Fruit fly (Drosophila melanogaster): ENCODE results near the gene rod.
A peak's percentile ranks its signal among the peaks of the same experiment; 100 is the strongest.

rod gene

dm6 chr3R:31616001-31616400 lies 35.2 kb downstream of the rod start, which contains the start of the genes Mnat9 and CG1792 (continued):
- TF ChIP-seq CG5180 (GFP tag; optimal IDR thresholded peaks at IDR 0.05) = peak; percentile 83
- peak; percentile 96 for TF ChIP-seq gcm2 (GFP tag; optimal IDR thresholded peaks at IDR 0.05)
- peak; percentile 88 for TF ChIP-seq CG6654 (GFP tag; optimal IDR thresholded peaks at IDR 0.05)
- peak; percentile 99 for TF ChIP-seq NFAT (GFP tag; IDR thresholded peaks at IDR 0.05)
- peak; percentile 99 for TF ChIP-seq shn (GFP tag; optimal IDR thresholded peaks at IDR 0.05)
- TF ChIP-seq kay (GFP tag; optimal IDR thresholded peaks at IDR 0.05) = peak; percentile 97
- peak; percentile 98 for TF ChIP-seq fd3F (GFP tag; optimal IDR thresholded peaks at IDR 0.05)
- TF ChIP-seq Nf-YB (GFP tag; optimal IDR thresholded peaks at IDR 0.05) = peak; percentile 87
- TF ChIP-seq CG8944 (GFP tag; optimal IDR thresholded peaks at IDR 0.05) = peak; percentile 99
- no peak for TF ChIP-seq knrl (GFP tag; IDR thresholded peaks at IDR 0.05; ENCODE audit: partially characterized antibody)
- peak; percentile 98 for TF ChIP-seq CG8924 (tag; optimal IDR thresholded peaks at IDR 0.05)
- TF ChIP-seq chinmo (GFP tag; IDR thresholded peaks at IDR 0.05; ENCODE audit: partially characterized antibody) = no peak
- peak; percentile 98 for TF ChIP-seq danr (GFP tag; IDR thresholded peaks at IDR 0.05)
- peak; percentile 99 for TF ChIP-seq pnt (GFP tag; optimal IDR thresholded peaks at IDR 0.05)
- peak; percentile 96 for TF ChIP-seq YL-1 (GFP tag; optimal IDR thresholded peaks at IDR 0.05)
- TF ChIP-seq B-H2 (GFP tag; optimal IDR thresholded peaks at IDR 0.05) = peak; percentile 94
- peak; percentile 100 for TF ChIP-seq vvl (GFP tag; IDR thresholded peaks at IDR 0.05)
- TF ChIP-seq CG2889 (GFP tag; IDR thresholded peaks at IDR 0.05) = peak; percentile 99
- TF ChIP-seq CG15073 (GFP tag; optimal IDR thresholded peaks at IDR 0.05) = peak; percentile 84
- peak; percentile 96 for TF ChIP-seq CG13894 (tag; optimal IDR thresholded peaks at IDR 0.05)
- peak; percentile 91 for TF ChIP-seq nom (GFP tag; optimal IDR thresholded peaks at IDR 0.05)
- peak; percentile 97 for TF ChIP-seq luna (GFP tag; optimal IDR thresholded peaks at IDR 0.05)
- no peak for TF ChIP-seq usp (GFP tag; optimal IDR thresholded peaks at IDR 0.05)
- TF ChIP-seq CG4424 (GFP tag; optimal IDR thresholded peaks at IDR 0.05) = peak; percentile 99
- TF ChIP-seq sisA (GFP tag; IDR thresholded peaks at IDR 0.05) = peak; percentile 99
- peak; percentile 92 for TF ChIP-seq D19A (tag; optimal IDR thresholded peaks at IDR 0.05)
- TF ChIP-seq HmgZ (tag; optimal IDR thresholded peaks at IDR 0.05) = peak; percentile 99
- TF ChIP-seq CG13624 (GFP tag; optimal IDR thresholded peaks at IDR 0.05) = peak; percentile 99
- TF ChIP-seq Oli (tag; optimal IDR thresholded peaks at IDR 0.05) = peak; percentile 97
- no peak for TF ChIP-seq mld (GFP tag; IDR thresholded peaks at IDR 0.05; ENCODE audit: partially characterized antibody)
- peak; percentile 95 for TF ChIP-seq CG12299 (tag; optimal IDR thresholded peaks at IDR 0.05)
- TF ChIP-seq CG8478 (optimal IDR thresholded peaks at IDR 0.05) = no peak
- peak; percentile 93 for TF ChIP-seq Usf (GFP tag; optimal IDR thresholded peaks at IDR 0.05)
- TF ChIP-seq unc-4 (GFP tag; IDR thresholded peaks at IDR 0.05; ENCODE audit: partially characterized antibody) = 0 out of 2 replicates have a peak, but pooled peaks have one; percentile 30
- peak in 1 of 3 experiments; percentile 77 for TF ChIP-seq Stat92E (GFP tag; optimal IDR thresholded peaks at IDR 0.05)
- TF ChIP-seq twi (tag; optimal IDR thresholded peaks at IDR 0.05) = peak; percentile 94
- TF ChIP-seq Ptx1 (GFP tag; IDR thresholded peaks at IDR 0.05) = peak; percentile 100
- TF ChIP-seq CG17912 (GFP tag; optimal IDR thresholded peaks at IDR 0.05) = peak; percentile 95
- TF ChIP-seq Ravus (GFP tag; IDR thresholded peaks at IDR 0.05) = peak; percentile 94
- TF ChIP-seq mam (GFP tag; optimal IDR thresholded peaks at IDR 0.05) = peak; percentile 99
- peak; percentile 95 for TF ChIP-seq CG1529 (GFP tag; optimal IDR thresholded peaks at IDR 0.05)
- TF ChIP-seq Doc3 (GFP tag; IDR thresholded peaks at IDR 0.05; ENCODE audit: partially characterized antibody) = no peak
- TF ChIP-seq CG4404 (GFP tag; IDR thresholded peaks at IDR 0.05) = peak; percentile 96
- peak; percentile 98 for TF ChIP-seq NC2β (GFP tag; optimal IDR thresholded peaks at IDR 0.05)
- TF ChIP-seq PHDP (tag; optimal IDR thresholded peaks at IDR 0.05) = peak; percentile 98
- TF ChIP-seq hkb (optimal IDR thresholded peaks at IDR 0.05) = no peak
- peak; percentile 99 for TF ChIP-seq hkb (GFP tag; IDR thresholded peaks at IDR 0.05)
- peak; percentile 96 for TF ChIP-seq onecut (GFP tag; IDR thresholded peaks at IDR 0.05)
- TF ChIP-seq psq (GFP tag; optimal IDR thresholded peaks at IDR 0.05) = peak; percentile 94
- TF ChIP-seq CG2199 (GFP tag; IDR thresholded peaks at IDR 0.05) = peak; percentile 99
- TF ChIP-seq row (GFP tag; IDR thresholded peaks at IDR 0.05) = peak; percentile 99

Data from whole organism, embryonic.